Fruit fly (Drosophila melanogaster) Kc167 (cell line): ENCODE measurements around the gene GILT1.

Experiments used
- insv ChIP-seq: fragments of >200 bp; optimal IDR thresholded peaks from 3 replicates; lab custom pipeline; 2018; ENCODE audit warnings: missing external identifiers
- ttk ChIP-seq: sonication (Bioruptor generic); optimal IDR thresholded peaks from 2 replicates; lab custom pipeline; 2017; ENCODE audit warnings: missing external identifiers

- TF ChIP-seq insv (no peak), ttk (no peak)
Observed at dm6 chr3R:13388160-13388870, 13.3 kb downstream of the GILT1 start, which contains the start of gene CG9799.
